Worm (Caenorhabditis elegans) whole organism, L2 larva: ENCODE results near the gene pef-1.
"Not testable (repeated sequence)": the region's sequence is repeated elsewhere in the genome, so short reads cannot be mapped to it uniquely, and the experiment has no call there.

Source experiments
- F13H6.1 ChIP-seq: sonication (generic microtip); optimal IDR thresholded peaks from 2 replicates; lab custom pipeline; 2016; ENCODE audit warnings: missing genetic modification characterization, missing compliant biosample characterization
- R02D3.7 ChIP-seq: fragments of 150-350 bp; optimal IDR thresholded peaks from 2 replicates; lab custom pipeline; 2014; ENCODE audit warnings: missing biosample characterization, missing genetic modification characterization
- Y55F3AM.14 ChIP-seq: fragments of 200-800 bp; sonication (Bioruptor generic); optimal IDR thresholded peaks from 2 replicates; lab custom pipeline; 2018; ENCODE audit warnings: mild to moderate bottlenecking, missing genetic modification characterization, missing compliant biosample characterization
- ZK546.5 ChIP-seq: sonication (generic microtip); optimal IDR thresholded peaks from 2 replicates; lab custom pipeline; 2017; ENCODE audit warnings: missing biosample characterization, missing genetic modification characterization
- egl-27 ChIP-seq: sonication (generic microtip); optimal IDR thresholded peaks from 3 replicates; lab custom pipeline; 2017; ENCODE audit warnings: missing biosample characterization, missing genetic modification reagents, missing genetic modification characterization
- elt-3 ChIP-seq: sonication (generic microtip); optimal IDR thresholded peaks from 2 replicates; lab custom pipeline; 2017; ENCODE audit warnings: missing biosample characterization, missing genetic modification characterization
- fos-1 ChIP-seq: fragments of 150-350 bp; optimal IDR thresholded peaks from 2 replicates; lab custom pipeline; 2014; ENCODE audit warnings: missing biosample characterization, missing genetic modification characterization
- gmeb-1 ChIP-seq: fragments of 150-350 bp; optimal IDR thresholded peaks from 2 replicates; lab custom pipeline; 2014; ENCODE audit warnings: missing biosample characterization, missing genetic modification characterization
- lin-11 ChIP-seq: fragments of 150-350 bp; sonication (generic microtip); optimal IDR thresholded peaks from 2 replicates; lab custom pipeline; 2014; ENCODE audit warnings: missing biosample characterization, missing genetic modification characterization, inconsistent platforms, mixed read lengths
- lin-13 ChIP-seq: fragments of 150-350 bp; optimal IDR thresholded peaks from 2 replicates; lab custom pipeline; 2014; ENCODE audit warnings: missing biosample characterization, missing genetic modification reagents, missing genetic modification characterization
- lin-39 ChIP-seq: fragments of 150-350 bp; optimal IDR thresholded peaks from 2 replicates; lab custom pipeline; 2014; ENCODE audit warnings: missing biosample characterization, missing genetic modification reagents, missing genetic modification characterization
- lsy-2 ChIP-seq, 2 experiments: fragments of 150-350 bp in 1 of 2; sonication (generic microtip) in 1 of 2; optimal IDR thresholded peaks; 2 replicates each; lab custom pipeline; 2014 to 2017; ENCODE audit warnings: missing biosample characterization in 2 of 2, missing genetic modification characterization in 2 of 2
- mbf-1 ChIP-seq: sonication (generic microtip); optimal IDR thresholded peaks from 2 replicates; lab custom pipeline; 2017; ENCODE audit warnings: missing biosample characterization, missing genetic modification characterization
- mdl-1 ChIP-seq, 2 experiments: fragments of 150-350 bp in 1 of 2; sonication (generic microtip) in 1 of 2; optimal IDR thresholded peaks; 2 replicates each; lab custom pipeline; 2017; ENCODE audit warnings: missing biosample characterization in 2 of 2, missing genetic modification characterization in 2 of 2
- nhr-10 ChIP-seq: sonication (generic microtip); optimal IDR thresholded peaks from 2 replicates; lab custom pipeline; 2017; ENCODE audit warnings: missing biosample characterization, missing genetic modification characterization
- nhr-12 ChIP-seq: fragments of 150-350 bp; optimal IDR thresholded peaks from 2 replicates; lab custom pipeline; 2014; ENCODE audit warnings: missing biosample characterization, missing genetic modification characterization
- nhr-129 ChIP-seq: fragments of 150-350 bp; optimal IDR thresholded peaks from 2 replicates; lab custom pipeline; 2014; ENCODE audit warnings: missing biosample characterization, missing genetic modification characterization
- nhr-23 ChIP-seq: fragments of 150-350 bp; optimal IDR thresholded peaks from 2 replicates; lab custom pipeline; 2014; ENCODE audit warnings: missing biosample characterization, missing genetic modification reagents, missing genetic modification characterization
- nhr-237 ChIP-seq: fragments of 150-350 bp; optimal IDR thresholded peaks from 2 replicates; lab custom pipeline; 2014; ENCODE audit warnings: missing biosample characterization, missing genetic modification characterization
- nhr-25 ChIP-seq: fragments of 150-350 bp; sonication (generic microtip); optimal IDR thresholded peaks from 3 replicates; lab custom pipeline; 2014; ENCODE audit warnings: missing biosample characterization, missing genetic modification characterization
- sma-3 ChIP-seq: sonication (generic microtip); optimal IDR thresholded peaks from 2 replicates; lab custom pipeline; 2016; ENCODE audit warnings: missing genetic modification reagents, missing genetic modification characterization, missing compliant biosample characterization
- sma-9 ChIP-seq, 2 experiments: fragments of 150-350 bp in 1 of 2; sonication (generic microtip) in 1 of 2; optimal IDR thresholded peaks; 2 replicates each; lab custom pipeline; 2014 to 2016; ENCODE audit warnings: missing genetic modification characterization in 2 of 2, mild to moderate bottlenecking in 1 of 2, missing biosample characterization in 1 of 2, missing compliant biosample characterization in 1 of 2, missing genetic modification reagents in 1 of 2, moderate library complexity in 1 of 2
- snpc-4 ChIP-seq: fragments of 150-350 bp; optimal IDR thresholded peaks from 2 replicates; lab custom pipeline; 2014; ENCODE audit warnings: missing biosample characterization, missing genetic modification characterization
- unc-39 ChIP-seq: fragments of 150-350 bp; optimal IDR thresholded peaks from 2 replicates; lab custom pipeline; 2014; ENCODE audit warnings: missing biosample characterization, missing genetic modification characterization
- unc-55 ChIP-seq: fragments of 150-350 bp; sonication (generic microtip); optimal IDR thresholded peaks from 3 replicates; lab custom pipeline; 2014; ENCODE audit warnings: missing biosample characterization, missing genetic modification reagents, missing genetic modification characterization
- unc-62 ChIP-seq: fragments of 150-350 bp; optimal IDR thresholded peaks from 2 replicates; lab custom pipeline; 2014; ENCODE audit warnings: missing biosample characterization, missing genetic modification reagents, missing genetic modification characterization
- ztf-1 ChIP-seq: fragments of 200-800 bp; sonication (Bioruptor generic); conservative IDR thresholded peaks from 2 replicates; pipeline ENCODE4 v1.3.6; 2022; ENCODE audit warnings: missing genetic modification characterization, missing compliant biosample characterization
- ztf-11 ChIP-seq: sonication (generic microtip); optimal IDR thresholded peaks from 2 replicates; lab custom pipeline; 2017; ENCODE audit warnings: missing biosample characterization, missing genetic modification characterization

pef-1 gene

ce11 chrIII:946250-946725 lies 20.2 kb upstream of the pef-1 start, which contains the start of gene fbxa-60:
Gene fbxa-60, minus strand, starts transcription at chrIII:946300.
- no peak for TF ChIP-seq ztf-11 (tag; lab: Kevin White, UChicago)
- peak; percentile 83 for TF ChIP-seq fos-1 (tag; lab: Kevin White, UChicago)
- peak; percentile 28 for TF ChIP-seq gmeb-1 (tag; lab: Kevin White, UChicago)
- TF ChIP-seq unc-55 (GFP tag; lab: Kevin White, UChicago) = no peak
- TF ChIP-seq nhr-129 = peak; percentile 19
- peak; percentile 9 for TF ChIP-seq sma-9 (GFP tag; optimal IDR thresholded peaks at IDR 0.05; lab: Kevin White, UChicago)
- no peak for TF ChIP-seq sma-9 (tag; optimal IDR thresholded peaks at IDR 0.05; lab: Kevin White, UChicago)
- TF ChIP-seq nhr-25 (tag; lab: Kevin White, UChicago) = no peak

- TF ChIP-seq ztf-1 (GFP tag; lab: Robert Waterston, UW) = no peak
- no peak for TF ChIP-seq sma-9 (GFP tag; optimal IDR thresholded peaks at IDR 0.05; lab: Kevin White, UChicago)
- TF ChIP-seq sma-9 (tag; optimal IDR thresholded peaks at IDR 0.05; lab: Kevin White, UChicago) = no peak
- TF ChIP-seq unc-55 (GFP tag; lab: Kevin White, UChicago) = no peak
- no peak for TF ChIP-seq unc-39 (tag; lab: Kevin White, UChicago)
- peak; percentile 56 for TF ChIP-seq fos-1 (tag; lab: Kevin White, UChicago)
- TF ChIP-seq, all 48 proteins: peak for 1
Observed at ce11 chrIII:943426-943927, 17.4 kb upstream of the pef-1 start, which contains the start of gene fbxa-59. Gene fbxa-59, minus strand, starts transcription at chrIII:943476.

- TF ChIP-seq R02D3.7 = no peak
- TF ChIP-seq mbf-1 (tag; lab: Kevin White, UChicago) = no peak
- no peak for TF ChIP-seq ztf-11 (tag; lab: Kevin White, UChicago)
- no peak for TF ChIP-seq nhr-23
- TF ChIP-seq unc-62 (GFP tag; lab: Kevin White, UChicago) = no peak
Observed at ce11 chrIII:941958-942357, 15.8 kb upstream of the pef-1 start.

ce11 chrIII:938569-938968 lies 12.5 kb upstream of the pef-1 start, which contains the start of gene fbxa-22:
Gene fbxa-22, plus strand, starts transcription at chrIII:938869.
- TF ChIP-seq ZK546.5 (tag; lab: Kevin White, UChicago) = no peak
- no peak for TF ChIP-seq nhr-23
- TF ChIP-seq nhr-25 (tag; lab: Kevin White, UChicago) = no peak
- TF ChIP-seq lin-39 (tag; lab: Kevin White, UChicago) = no peak
- TF ChIP-seq gmeb-1 (tag; lab: Kevin White, UChicago) = no peak
- no peak for TF ChIP-seq Y55F3AM.14
- no peak for TF ChIP-seq lin-13 (GFP tag; lab: Kevin White, UChicago)
- TF ChIP-seq, all 48 proteins: peak for 0

ce11 chrIII:937961-938360 lies 11.8 kb upstream of the pef-1 start, which contains the start of gene fbxa-56:
Gene fbxa-56, minus strand, starts transcription at chrIII:938061.
- TF ChIP-seq egl-27 (tag; lab: Kevin White, UChicago) = no peak
- no peak for TF ChIP-seq mbf-1 (tag; lab: Kevin White, UChicago)

- TF ChIP-seq mdl-1 (tag; optimal IDR thresholded peaks at IDR 0.05; lab: Kevin White, UChicago) (no peak), fos-1 (tag; lab: Kevin White, UChicago) (peak; percentile 68), sma-3 (GFP tag; lab: Kevin White, UChicago) (no peak), nhr-10 (tag; lab: Kevin White, UChicago) (no peak), nhr-12 (tag; lab: Kevin White, UChicago) (no peak), nhr-237 (tag; lab: Kevin White, UChicago) (no peak), elt-3 (no peak), gmeb-1 (tag; lab: Kevin White, UChicago) (no peak)
Observed at ce11 chrIII:936037-936507, 10.0 kb upstream of the pef-1 start, which contains the start of gene fbxa-55. Gene fbxa-55, minus strand, starts transcription at chrIII:936087.

- peak; percentile 18 for TF ChIP-seq sma-9 (GFP tag; optimal IDR thresholded peaks at IDR 0.05; lab: Kevin White, UChicago)
- not testable (repeated sequence) for TF ChIP-seq sma-9 (tag; optimal IDR thresholded peaks at IDR 0.05; lab: Kevin White, UChicago)
Observed at ce11 chrIII:931405-931804, 5.3 kb upstream of the pef-1 start.

- TF ChIP-seq F13H6.1 (tag; lab: Kevin White, UChicago) (no peak), snpc-4 (tag; lab: Kevin White, UChicago) (no peak), lsy-2 (tag; optimal IDR thresholded peaks at IDR 0.05; lab: Kevin White, UChicago) (no peak), lin-11 (tag; lab: Kevin White, UChicago) (no peak), gmeb-1 (tag; lab: Kevin White, UChicago) (no peak)
Observed at ce11 chrIII:919322-919721, 6.8 kb downstream of the pef-1 start, which contains the start of gene F23H11.7. Gene F23H11.7, minus strand, starts transcription at chrIII:919422.
